Fruit fly (Drosophila melanogaster): ENCODE measurements around the gene CG11345.
A peak's percentile ranks its signal among the peaks of the same experiment; 100 is the strongest.

CG11345 gene

DNA sequence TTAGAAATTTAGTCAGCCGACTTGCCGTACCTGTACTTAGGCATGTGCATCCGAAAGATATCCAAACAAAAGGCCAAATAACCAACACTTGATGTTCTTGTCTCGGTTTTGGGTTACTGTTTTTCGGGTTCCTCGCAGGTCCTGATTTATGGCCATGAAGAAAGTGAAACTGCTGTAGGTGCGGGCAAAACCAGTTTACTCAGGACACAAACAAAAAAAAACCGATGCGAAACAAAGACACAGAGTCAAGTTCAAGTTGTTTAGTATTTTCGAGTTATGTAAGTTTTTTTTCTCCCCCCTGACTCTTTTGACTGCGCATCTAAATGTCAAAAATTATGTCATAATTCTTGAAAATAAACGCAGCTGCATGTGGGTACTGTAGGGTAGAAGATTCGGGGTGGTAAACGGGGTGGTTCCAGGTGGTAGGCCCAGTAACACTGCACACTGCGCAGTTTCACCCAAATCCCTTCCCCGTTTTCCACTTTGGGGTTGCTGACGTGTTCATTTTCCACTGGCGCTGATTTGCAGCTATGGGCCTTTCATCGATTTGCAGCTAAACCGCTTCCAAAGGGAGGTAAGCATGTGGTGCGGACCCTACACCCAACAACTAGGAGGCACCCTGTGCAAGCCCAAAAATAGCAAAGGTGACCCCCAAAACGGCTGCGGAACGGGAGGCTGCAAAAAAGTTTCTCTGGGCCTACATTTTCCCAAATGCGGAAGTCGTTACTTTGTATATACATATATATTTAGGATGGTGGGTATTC is 48.6 kb downstream of the CG11345 start (continued):
- no peak for TF ChIP-seq Nf-YB (GFP tag; optimal IDR thresholded peaks at IDR 0.05)
- TF ChIP-seq CG42726 (GFP tag; IDR thresholded peaks at IDR 0.05; ENCODE audit: partially characterized antibody), result no peak
- no peak for TF ChIP-seq exex (tag; optimal IDR thresholded peaks at IDR 0.05)
- no peak for TF ChIP-seq CG14965 (GFP tag; optimal IDR thresholded peaks at IDR 0.05; ENCODE audit: borderline replicate concordance)
- no peak for TF ChIP-seq CG13123 (GFP tag; optimal IDR thresholded peaks at IDR 0.05)
- TF ChIP-seq CG10267 (tag; optimal IDR thresholded peaks at IDR 0.05), result no peak
- peak; percentile 61 for TF ChIP-seq abd-A (tag; optimal IDR thresholded peaks at IDR 0.05)
- no peak for TF ChIP-seq ems (GFP tag; optimal IDR thresholded peaks at IDR 0.05)
- no peak for TF ChIP-seq CG17568 (GFP tag; optimal IDR thresholded peaks at IDR 0.05)
- TF ChIP-seq scrt (GFP tag; optimal IDR thresholded peaks at IDR 0.05), result no peak
- TF ChIP-seq CG3407 (GFP tag; optimal IDR thresholded peaks at IDR 0.05), result no peak
- no peak for TF ChIP-seq Sox100B (GFP tag; optimal IDR thresholded peaks at IDR 0.05)
- TF ChIP-seq CG17802 (tag; optimal IDR thresholded peaks at IDR 0.05), result no peak
- peak; percentile 26; the same call in 1 of the 3 replicates for TF ChIP-seq Dbx (GFP tag; IDR thresholded peaks at IDR 0.05)
- TF ChIP-seq CG14667 (GFP tag; IDR thresholded peaks at IDR 0.05), result no peak
- TF ChIP-seq run (tag; optimal IDR thresholded peaks at IDR 0.05), result no peak
- TF ChIP-seq CG17912 (GFP tag; optimal IDR thresholded peaks at IDR 0.05), result no peak
- no peak for TF ChIP-seq zfh2 (GFP tag; optimal IDR thresholded peaks at IDR 0.05)
- no peak for TF ChIP-seq shn (GFP tag; optimal IDR thresholded peaks at IDR 0.05)
- TF ChIP-seq CG32772 (GFP tag; IDR thresholded peaks at IDR 0.05), result no peak
- no peak for TF ChIP-seq CG4360 (GFP tag; IDR thresholded peaks at IDR 0.05)
- no peak for TF ChIP-seq klu (GFP tag; IDR thresholded peaks at IDR 0.05)
- no peak for TF ChIP-seq NC2β (GFP tag; optimal IDR thresholded peaks at IDR 0.05)
- TF ChIP-seq CG17361 (GFP tag; IDR thresholded peaks at IDR 0.05), result no peak
- TF ChIP-seq tgo (GFP tag; IDR thresholded peaks at IDR 0.05), result no peak
- peak; percentile 88 for TF ChIP-seq Nf-YC (tag; optimal IDR thresholded peaks at IDR 0.05)
- no peak for TF ChIP-seq CG16815 (GFP tag; optimal IDR thresholded peaks at IDR 0.05)
- TF ChIP-seq CG15514 (GFP tag; optimal IDR thresholded peaks at IDR 0.05), result no peak
- no peak for TF ChIP-seq GATAe (GFP tag; conservative IDR thresholded peaks at IDR 0.05)
- TF ChIP-seq CG11093 (GFP tag; IDR thresholded peaks at IDR 0.05), result no peak
- TF ChIP-seq Oaz (GFP tag; IDR thresholded peaks at IDR 0.05), result no peak
- TF ChIP-seq Hr51 (GFP tag; optimal IDR thresholded peaks at IDR 0.05), result no peak
- TF ChIP-seq croc (GFP tag; conservative IDR thresholded peaks at IDR 0.05), result no peak
- no peak for TF ChIP-seq Awh (GFP tag; IDR thresholded peaks at IDR 0.05)
- no peak for TF ChIP-seq en (GFP tag; optimal IDR thresholded peaks at IDR 0.05)
- TF ChIP-seq insv (GFP tag; optimal IDR thresholded peaks at IDR 0.05), result no peak
- no peak for TF ChIP-seq CG33213 (GFP tag; optimal IDR thresholded peaks at IDR 0.05)
- TF ChIP-seq CG2116 (GFP tag; optimal IDR thresholded peaks at IDR 0.05), result no peak
- TF ChIP-seq Elba2 (GFP tag; optimal IDR thresholded peaks at IDR 0.05), result no peak
- TF ChIP-seq CG6765 (GFP tag; optimal IDR thresholded peaks at IDR 0.05), result no peak
- TF ChIP-seq Hr3 (GFP tag; optimal IDR thresholded peaks at IDR 0.05), result no peak
- no peak for TF ChIP-seq CG14014 (GFP tag; IDR thresholded peaks at IDR 0.05)
- TF ChIP-seq CG9932 (GFP tag; IDR thresholded peaks at IDR 0.05), result peak; percentile 34; the same call in 1 of the 2 replicates
- no peak for TF ChIP-seq MTF-1 (GFP tag; optimal IDR thresholded peaks at IDR 0.05; ENCODE audit: borderline replicate concordance)
- no peak for TF ChIP-seq z (GFP tag; IDR thresholded peaks at IDR 0.05)
- TF ChIP-seq CG18764 (GFP tag; optimal IDR thresholded peaks at IDR 0.05), result no peak
- TF ChIP-seq Sry-β (GFP tag; optimal IDR thresholded peaks at IDR 0.05), result no peak
- TF ChIP-seq CG31365 (tag; optimal IDR thresholded peaks at IDR 0.05), result no peak
- TF ChIP-seq Hey (tag; optimal IDR thresholded peaks at IDR 0.05), result no peak
- TF ChIP-seq toy (GFP tag; IDR thresholded peaks at IDR 0.05), result no peak
